Fruit fly (Drosophila melanogaster) whole organism, wandering third instar larva: ENCODE results near the gene CG14221.

Experiments
- Abd-B ChIP-seq: fragments of >200 bp; optimal IDR thresholded peaks from 2 replicates; lab custom pipeline; 2017; ENCODE audit warnings: missing biosample characterization, missing genetic modification characterization
- CG32264 ChIP-seq: fragments of 200-800 bp; sonication (Bioruptor generic); optimal IDR thresholded peaks from 2 replicates; lab custom pipeline; 2016; ENCODE audit warnings: missing biosample characterization, missing genetic modification characterization
- CG9705 ChIP-seq: fragments of 200-800 bp; sonication (Bioruptor generic); optimal IDR thresholded peaks from 2 replicates; lab custom pipeline; 2018; ENCODE audit warnings: missing biosample characterization, mild to moderate bottlenecking, missing genetic modification characterization
- CrebA ChIP-seq: fragments of 200-800 bp; sonication (Bioruptor generic); optimal IDR thresholded peaks from 2 replicates; lab custom pipeline; 2016; ENCODE audit warnings: missing biosample characterization, mild to moderate bottlenecking, missing genetic modification characterization, borderline replicate concordance
- Dfd ChIP-seq: fragments of >200 bp; optimal IDR thresholded peaks from 2 replicates; lab custom pipeline; 2017; ENCODE audit warnings: missing biosample characterization, missing genetic modification characterization
- Dif ChIP-seq: fragments of 200-275, 200-300 bp; sonication (Bioruptor generic); optimal IDR thresholded peaks from 2 replicates; lab custom pipeline; 2018; ENCODE audit warnings: missing biosample characterization, missing genetic modification characterization; ENCODE audit not compliant: partially characterized antibody
- HLH106 ChIP-seq: fragments of 200-800 bp; optimal IDR thresholded peaks from 3 replicates; lab custom pipeline; 2019; ENCODE audit warnings: missing biosample characterization, mild to moderate bottlenecking, missing genetic modification characterization, moderate library complexity
- Hnf4 ChIP-seq: fragments of 200-800 bp; sonication (Bioruptor generic); optimal IDR thresholded peaks from 2 replicates; lab custom pipeline; 2016; ENCODE audit warnings: missing biosample characterization, mild to moderate bottlenecking, missing genetic modification characterization
- Hr78 ChIP-seq: fragments of >200 bp; optimal IDR thresholded peaks from 2 replicates; lab custom pipeline; 2017; ENCODE audit warnings: missing biosample characterization, missing genetic modification characterization
- Hr83 ChIP-seq: fragments of 200-300 bp; sonication (Bioruptor generic); optimal IDR thresholded peaks from 2 replicates; lab custom pipeline; 2016; ENCODE audit warnings: missing biosample characterization, mild to moderate bottlenecking, missing genetic modification characterization, moderate library complexity; ENCODE audit not compliant: poor library complexity, severe bottlenecking
- Mio ChIP-seq: sonication (Bioruptor generic); optimal IDR thresholded peaks from 2 replicates; lab custom pipeline; 2016; ENCODE audit warnings: missing biosample characterization, missing genetic modification characterization
- OdsH ChIP-seq: fragments of 200-800 bp; sonication (Bioruptor generic); optimal IDR thresholded peaks from 2 replicates; lab custom pipeline; 2016; ENCODE audit warnings: missing biosample characterization, mild to moderate bottlenecking, missing genetic modification characterization
- Rel ChIP-seq, 2 experiments: fragments of 200-800 bp; sonication (Bioruptor generic) in 1 of 2; optimal IDR thresholded peaks; 2 replicates in 1 of 2; 3 replicates in 1 of 2; lab custom pipeline; 2016 to 2019; ENCODE audit warnings: mild to moderate bottlenecking in 2 of 2, missing biosample characterization in 2 of 2, missing genetic modification characterization in 2 of 2, moderate library complexity in 1 of 2
- Sp1 ChIP-seq: fragments of 200-800 bp; sonication (Bioruptor generic); optimal IDR thresholded peaks from 3 replicates; lab custom pipeline; 2019; ENCODE audit warnings: missing biosample characterization, mild to moderate bottlenecking, missing genetic modification characterization, moderate library complexity
- Vsx2 ChIP-seq: fragments of 200-300, 225-300 bp; sonication (Bioruptor generic); optimal IDR thresholded peaks from 2 replicates; lab custom pipeline; 2018; ENCODE audit warnings: missing biosample characterization, missing genetic modification characterization; ENCODE audit not compliant: partially characterized antibody
- br ChIP-seq: fragments of 200-800 bp; sonication (Bioruptor generic); optimal IDR thresholded peaks from 2 replicates; lab custom pipeline; 2016; ENCODE audit warnings: missing biosample characterization, missing genetic modification characterization
- dl ChIP-seq, 2 experiments: fragments of 175-275, 200-275 bp in 1 of 2; fragments of 200-275 bp in 1 of 2; sonication (Bioruptor generic); optimal IDR thresholded peaks; lab custom pipeline; 2018; ENCODE audit warnings: mild to moderate bottlenecking in 2 of 2, missing biosample characterization in 2 of 2, missing genetic modification characterization in 2 of 2, moderate library complexity in 2 of 2; ENCODE audit not compliant: partially characterized antibody in 2 of 2, insufficient read depth in 1 of 2
- ey ChIP-seq: fragments of 200-800 bp; sonication (Bioruptor generic); optimal IDR thresholded peaks from 2 replicates; lab custom pipeline; 2016; ENCODE audit warnings: missing biosample characterization, missing genetic modification characterization
- foxo ChIP-seq, 2 experiments: fragments of 200-800 bp; sonication (Bioruptor generic); optimal IDR thresholded peaks; 2 replicates in 1 of 2; 3 replicates in 1 of 2; lab custom pipeline; 2016 to 2017; ENCODE audit warnings: missing biosample characterization in 2 of 2, missing genetic modification characterization in 2 of 2
- fru ChIP-seq: fragments of 200-800 bp; sonication (Bioruptor generic); optimal IDR thresholded peaks from 3 replicates; lab custom pipeline; 2016; ENCODE audit warnings: missing biosample characterization, mild to moderate bottlenecking, missing genetic modification characterization
- h ChIP-seq: fragments of 200-800 bp; sonication (Bioruptor generic); optimal IDR thresholded peaks from 3 replicates; lab custom pipeline; 2016; ENCODE audit warnings: missing biosample characterization, mild to moderate bottlenecking, missing genetic modification characterization
- jim ChIP-seq: fragments of 175-275, 200-325 bp; sonication (Bioruptor generic); optimal IDR thresholded peaks from 2 replicates; lab custom pipeline; 2016; ENCODE audit warnings: missing biosample characterization, mild to moderate bottlenecking, missing genetic modification characterization
- pan ChIP-seq: fragments of >200 bp; optimal IDR thresholded peaks from 2 replicates; lab custom pipeline; 2017
- psq ChIP-seq: fragments of 200-800 bp; sonication (Bioruptor generic); optimal IDR thresholded peaks from 3 replicates; lab custom pipeline; 2017; ENCODE audit warnings: missing biosample characterization, mild to moderate bottlenecking, missing genetic modification characterization, moderate library complexity
- rgr ChIP-seq: fragments of 200-800 bp; sonication (Bioruptor generic); optimal IDR thresholded peaks from 3 replicates; lab custom pipeline; 2016; ENCODE audit warnings: missing biosample characterization, mild to moderate bottlenecking, missing genetic modification characterization
- sv ChIP-seq: fragments of 200-800 bp; sonication (Bioruptor generic); optimal IDR thresholded peaks from 3 replicates; lab custom pipeline; 2016; ENCODE audit warnings: missing biosample characterization, missing genetic modification characterization
- tai ChIP-seq: sonication (Bioruptor generic); optimal IDR thresholded peaks from 2 replicates; lab custom pipeline; 2016; ENCODE audit warnings: missing biosample characterization, missing genetic modification characterization
- usp ChIP-seq: fragments of >200 bp; optimal IDR thresholded peaks from 2 replicates; lab custom pipeline; 2017; ENCODE audit warnings: missing biosample characterization, missing genetic modification characterization
- woc ChIP-seq: sonication (Bioruptor generic); optimal IDR thresholded peaks from 2 replicates; lab custom pipeline; 2016; ENCODE audit warnings: missing biosample characterization, mild to moderate bottlenecking, missing genetic modification characterization

The CG14221 gene

DNA sequence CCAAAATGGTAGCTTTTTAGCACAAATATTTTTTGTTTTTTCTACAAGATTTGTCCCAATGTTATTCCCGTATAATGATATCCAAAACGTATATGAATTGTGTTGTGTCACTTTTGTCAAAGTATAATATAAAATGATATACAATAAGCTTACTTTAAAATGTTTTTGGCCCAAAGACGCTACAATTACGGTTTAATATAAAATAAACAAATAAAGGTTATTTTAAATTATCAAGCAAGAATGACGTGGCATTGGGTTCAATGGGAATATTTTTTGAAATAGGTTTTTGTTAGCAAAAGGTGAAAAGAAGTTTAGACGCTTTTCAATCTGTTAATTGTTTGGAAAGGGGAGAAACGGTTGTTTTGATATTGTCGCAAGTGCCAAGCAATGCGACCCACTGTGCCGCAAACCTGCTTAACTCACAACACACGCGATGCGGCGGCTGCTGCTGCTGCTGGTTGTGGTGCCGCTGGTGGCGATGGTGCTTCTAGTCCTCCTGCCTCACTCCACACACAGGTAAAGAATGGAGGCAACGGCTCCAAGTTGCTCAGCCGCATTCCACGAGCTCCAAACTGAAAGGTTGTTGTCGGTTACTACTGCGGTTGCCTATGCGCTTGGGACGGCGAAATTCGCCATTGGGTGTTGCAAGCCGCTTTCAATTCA is 42.3 kb upstream of the CG14221 start:
- peak; percentile 37 for TF ChIP-seq psq (GFP tag; lab: Kevin White, UChicago)
- no peak for TF ChIP-seq Rel (GFP tag; optimal IDR thresholded peaks at IDR 0.05; lab: Kevin White, UChicago)
- no peak for TF ChIP-seq Rel (tag; optimal IDR thresholded peaks at IDR 0.05; lab: Kevin White, UChicago)
- peak; percentile 5 for TF ChIP-seq CG9705 (GFP tag; lab: Kevin White, UChicago)
- peak; percentile 3 for TF ChIP-seq Hr83 (GFP tag; lab: Kevin White, UChicago)
- TF ChIP-seq Mio (GFP tag; lab: Kevin White, UChicago): no peak
- TF ChIP-seq Hr78: no peak
- no peak for TF ChIP-seq sv (GFP tag; lab: Kevin White, UChicago)
- no peak for TF ChIP-seq jim
- TF ChIP-seq fru: peak; percentile 37
- TF ChIP-seq Dif: no peak
- peak; percentile 14 for TF ChIP-seq rgr
- TF ChIP-seq ey (GFP tag; lab: Kevin White, UChicago): peak; percentile 39
- peak in 1 of 2 experiments; percentile 33 for TF ChIP-seq dl (GFP tag; optimal IDR thresholded peaks at IDR 0.05; lab: Kevin White, UChicago; ENCODE audit: insufficient read depth in 1 of 2, partially characterized antibody in 2 of 2)
- peak; percentile 68 for TF ChIP-seq Sp1 (GFP tag; lab: Kevin White, UChicago)
- no peak for TF ChIP-seq Abd-B (GFP tag; lab: Kevin White, UChicago)
- TF ChIP-seq woc: peak; percentile 79
- TF ChIP-seq CrebA (GFP tag; lab: Kevin White, UChicago): no peak
- TF ChIP-seq pan (lab: Kevin White, UChicago): no peak
- peak in 1 of 2 experiments; percentile 45 for TF ChIP-seq foxo (GFP tag; optimal IDR thresholded peaks at IDR 0.05; lab: Kevin White, UChicago)
- peak; percentile 16 for TF ChIP-seq OdsH
- TF ChIP-seq br (GFP tag; lab: Kevin White, UChicago): peak; percentile 34
- TF ChIP-seq usp: no peak
- TF ChIP-seq h (GFP tag; lab: Kevin White, UChicago): peak; percentile 6
- TF ChIP-seq HLH106 (tag; lab: Kevin White, UChicago): peak; percentile 64
- TF ChIP-seq CG32264 (GFP tag; lab: Kevin White, UChicago): no peak

- peak; percentile 85 for TF ChIP-seq Vsx2 (GFP tag; lab: Kevin White, UChicago)
- TF ChIP-seq Hr83 (GFP tag; lab: Kevin White, UChicago): peak; percentile 53
- peak; percentile 90 for TF ChIP-seq Dif
- TF ChIP-seq dl (GFP tag; optimal IDR thresholded peaks at IDR 0.05; lab: Kevin White, UChicago; ENCODE audit: insufficient read depth in 1 of 2, partially characterized antibody in 2 of 2): peak in 1 of 2 experiments; percentile 74
- TF ChIP-seq foxo (GFP tag; optimal IDR thresholded peaks at IDR 0.05; lab: Kevin White, UChicago): no peak
These were observed 41.6 kb upstream of the CG14221 start for dm6 chrX:19662583-19663195.

DNA sequence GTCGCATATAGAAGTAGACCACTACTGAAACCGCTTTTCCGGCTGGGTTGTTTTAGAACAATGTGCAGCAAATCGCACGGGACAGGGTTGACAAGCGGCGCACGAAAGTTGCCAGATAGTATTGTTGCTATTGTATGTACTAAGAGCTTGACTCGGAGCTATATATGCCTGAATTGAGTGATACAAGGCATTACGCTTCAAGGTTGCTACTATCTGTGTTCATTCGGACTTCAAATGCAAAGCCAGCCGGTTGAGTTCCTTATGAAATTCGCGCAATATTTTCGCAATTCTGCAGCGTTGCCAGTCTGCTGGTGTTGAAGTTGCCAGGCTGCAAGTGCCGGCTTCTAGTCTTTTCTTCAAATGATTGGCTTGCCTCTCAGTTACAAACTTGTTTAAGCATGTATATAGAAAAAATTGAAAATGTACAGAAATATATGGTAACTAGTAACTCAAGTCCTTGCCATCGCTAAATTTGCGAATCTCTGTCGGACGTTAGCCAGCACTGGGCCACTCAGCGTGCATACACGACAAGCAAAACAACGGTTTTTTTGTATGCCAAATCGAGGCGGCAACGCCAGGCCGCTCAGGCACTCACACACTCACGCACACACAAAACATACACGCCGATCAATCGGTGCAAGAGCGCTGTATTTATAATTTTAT is 30.8 kb upstream of the CG14221 start, which contains the start of the genes Ranbp21 and Elys:
TSS of gene Ranbp21 (minus strand) at position 513 of the 663 bp plus-strand sequence.
TSS of gene Elys (plus strand) at position 549 of the 663 bp plus-strand sequence.
- TF ChIP-seq jim (no peak), foxo (GFP tag; optimal IDR thresholded peaks at IDR 0.05; lab: Kevin White, UChicago) (peak in 1 of 2 experiments; percentile 66), Hnf4 (no peak), psq (GFP tag; lab: Kevin White, UChicago) (peak; percentile 40), CG9705 (GFP tag; lab: Kevin White, UChicago) (peak; percentile 44), Dif (no peak), Vsx2 (GFP tag; lab: Kevin White, UChicago) (no peak), ey (GFP tag; lab: Kevin White, UChicago) (peak; percentile 59), Mio (GFP tag; lab: Kevin White, UChicago) (no peak), Dfd (GFP tag; lab: Kevin White, UChicago) (no peak), sv (GFP tag; lab: Kevin White, UChicago) (peak; percentile 0), HLH106 (tag; lab: Kevin White, UChicago) (peak; percentile 56), tai (no peak), Rel (GFP tag; optimal IDR thresholded peaks at IDR 0.05; lab: Kevin White, UChicago) (no peak), Rel (tag; optimal IDR thresholded peaks at IDR 0.05; lab: Kevin White, UChicago) (no peak), fru (no peak), CG32264 (GFP tag; lab: Kevin White, UChicago) (no peak), Sp1 (GFP tag; lab: Kevin White, UChicago) (peak; percentile 24), woc (no peak), Hr78 (no peak)
